Worm (Caenorhabditis elegans) whole organism, young adult: Measurements from ENCODE around the gene clec-174.

Source experiments
- B0336.3 ChIP-seq: fragments of 200-800 bp; sonication (Bioruptor generic); IDR thresholded peaks from 2 replicates; pipeline ENCODE4 v1.3.6; 2022; ENCODE audit warnings: missing genetic modification characterization, missing compliant biosample characterization
- F10E7.11 ChIP-seq: sonication (generic microtip); optimal IDR thresholded peaks from 2 replicates; lab custom pipeline; 2017; ENCODE audit warnings: mild to moderate bottlenecking, missing genetic modification characterization, moderate library complexity, missing compliant biosample characterization
- F23B12.7 ChIP-seq: sonication (generic microtip); optimal IDR thresholded peaks from 2 replicates; lab custom pipeline; 2017; ENCODE audit warnings: missing genetic modification characterization, mild to moderate bottlenecking, missing compliant biosample characterization, antibody characterized with exemption, moderate library complexity; ENCODE audit not compliant: insufficient read depth
- K11D2.4 ChIP-seq: fragments of 200-800 bp; sonication (Bioruptor generic); IDR thresholded peaks from 2 replicates; pipeline ENCODE4 v1.3.6; 2022; ENCODE audit warnings: missing genetic modification reagents, missing genetic modification characterization, missing compliant biosample characterization
- T07F8.4 ChIP-seq: sonication (generic microtip); optimal IDR thresholded peaks from 2 replicates; lab custom pipeline; 2016; ENCODE audit warnings: mild to moderate bottlenecking, missing genetic modification characterization, moderate library complexity, missing compliant biosample characterization
- Y53G8AR.9 ChIP-seq: fragments of 200-800 bp; sonication (Bioruptor generic); conservative IDR thresholded peaks from 2 replicates; pipeline ENCODE4 v1.3.6; 2022; ENCODE audit warnings: missing genetic modification reagents, missing genetic modification characterization, missing compliant biosample characterization
- Y67H2A.10 ChIP-seq: fragments of 200-800 bp; sonication (Bioruptor generic); conservative IDR thresholded peaks from 2 replicates; pipeline ENCODE4 v1.3.6; 2022; ENCODE audit warnings: missing genetic modification reagents, missing genetic modification characterization, missing compliant biosample characterization
- Y95B8A.8 ChIP-seq: fragments of 200-800 bp; sonication (Bioruptor generic); IDR thresholded peaks from 2 replicates; pipeline ENCODE4 v1.3.6; 2022; ENCODE audit warnings: missing genetic modification reagents, missing genetic modification characterization, missing compliant biosample characterization
- atf-7 ChIP-seq: sonication (generic microtip); optimal IDR thresholded peaks from 2 replicates; lab custom pipeline; 2017; ENCODE audit warnings: mild to moderate bottlenecking, missing genetic modification characterization, missing compliant biosample characterization
- attf-5 ChIP-seq: fragments of 200-800 bp; sonication (Bioruptor generic); optimal IDR thresholded peaks from 2 replicates; lab custom pipeline; 2018; ENCODE audit warnings: mild to moderate bottlenecking, missing genetic modification characterization, missing compliant biosample characterization
- bed-1 ChIP-seq: fragments of 200-800 bp; sonication (Bioruptor generic); IDR thresholded peaks from 2 replicates; pipeline ENCODE4 v1.3.6; 2022; ENCODE audit warnings: missing genetic modification reagents, missing genetic modification characterization, missing compliant biosample characterization
- ccch-3 ChIP-seq: fragments of 200-800 bp; sonication (Bioruptor generic); optimal IDR thresholded peaks from 2 replicates; lab custom pipeline; 2018; ENCODE audit warnings: mild to moderate bottlenecking, missing genetic modification characterization, missing compliant biosample characterization
- cebp-1 ChIP-seq, 2 experiments: fragments of 200-800 bp in 1 of 2; sonication (Bioruptor generic) in 1 of 2; sonication (generic microtip) in 1 of 2; IDR thresholded peaks in 1 of 2; optimal IDR thresholded peaks in 1 of 2; 2 replicates each; pipeline versions ENCODE4 v1.3.6 to Lab custom; 2017 to 2022; ENCODE audit warnings: missing compliant biosample characterization in 2 of 2, missing genetic modification characterization in 2 of 2, mild to moderate bottlenecking in 1 of 2, missing genetic modification reagents in 1 of 2, moderate library complexity in 1 of 2
- ceh-100 ChIP-seq: fragments of 200-800 bp; sonication (Bioruptor generic); IDR thresholded peaks from 2 replicates; pipeline ENCODE4 v1.3.6; 2022; ENCODE audit warnings: missing genetic modification reagents, missing genetic modification characterization, missing compliant biosample characterization
- chd-7 ChIP-seq: sonication (generic microtip); optimal IDR thresholded peaks from 2 replicates; lab custom pipeline; 2016; ENCODE audit warnings: mild to moderate bottlenecking, missing genetic modification characterization, moderate library complexity, missing compliant biosample characterization
- die-1 ChIP-seq: sonication (generic microtip); optimal IDR thresholded peaks from 2 replicates; lab custom pipeline; 2016; ENCODE audit warnings: missing genotype, mild to moderate bottlenecking, missing genetic modification characterization, missing compliant biosample characterization
- dox-1 ChIP-seq: fragments of 200-800 bp; sonication (Bioruptor generic); IDR thresholded peaks from 2 replicates; pipeline ENCODE4 v1.3.6; 2022; ENCODE audit warnings: missing genetic modification reagents, missing genetic modification characterization, missing compliant biosample characterization
- egl-44 ChIP-seq: fragments of 200-800 bp; sonication (Bioruptor generic); IDR thresholded peaks from 2 replicates; pipeline ENCODE4 v1.3.6; 2022; ENCODE audit warnings: missing genetic modification reagents, missing genetic modification characterization, missing compliant biosample characterization
- ekl-4 ChIP-seq: fragments of 200-800 bp; sonication (Bioruptor generic); IDR thresholded peaks from 2 replicates; pipeline ENCODE4 v1.3.6; 2022; ENCODE audit warnings: missing genetic modification reagents, missing genetic modification characterization, missing compliant biosample characterization
- ets-4 ChIP-seq: fragments of 200-800 bp; sonication (Bioruptor generic); optimal IDR thresholded peaks from 2 replicates; lab custom pipeline; 2018; ENCODE audit warnings: mild to moderate bottlenecking, missing genetic modification characterization, missing compliant biosample characterization
- gei-17 ChIP-seq: fragments of 200-800 bp; sonication (Bioruptor generic); optimal IDR thresholded peaks from 2 replicates; lab custom pipeline; 2018; ENCODE audit warnings: mild to moderate bottlenecking, missing genetic modification characterization, missing compliant biosample characterization
- him-1 ChIP-seq: sonication (generic microtip); optimal IDR thresholded peaks from 2 replicates; lab custom pipeline; 2016; ENCODE audit warnings: missing genotype, missing genetic modification reagents, missing genetic modification characterization, missing compliant biosample characterization
- hlh-12 ChIP-seq: sonication (generic microtip); optimal IDR thresholded peaks from 2 replicates; lab custom pipeline; 2016; ENCODE audit warnings: missing genetic modification characterization, missing compliant biosample characterization
- hmg-1.2 ChIP-seq: fragments of 200-800 bp; sonication (Bioruptor generic); IDR thresholded peaks from 2 replicates; pipeline ENCODE4 v1.3.6; 2022; ENCODE audit warnings: missing genetic modification reagents, missing genetic modification characterization, missing compliant biosample characterization
- hsf-1 ChIP-seq: fragments of 200-800 bp; sonication (Bioruptor generic); IDR thresholded peaks from 2 replicates; pipeline ENCODE4 v1.3.6; 2022; ENCODE audit warnings: missing genetic modification reagents, missing genetic modification characterization, missing compliant biosample characterization
- lag-1 ChIP-seq: fragments of 200-800 bp; sonication (Bioruptor generic); IDR thresholded peaks from 2 replicates; pipeline ENCODE4 v1.3.6; 2022; ENCODE audit warnings: missing genetic modification reagents, missing genetic modification characterization, missing compliant biosample characterization
- lin-35 ChIP-seq, 3 experiments: fragments of 150-350 bp in 2 of 3; sonication (generic microtip) in 1 of 3; optimal IDR thresholded peaks; 2 replicates each; lab custom pipeline; 2014 to 2018; ENCODE audit warnings: missing biosample characterization in 3 of 3, missing genetic modification characterization in 3 of 3, missing genetic modification reagents in 3 of 3
- madf-8 ChIP-seq: fragments of 200-800 bp; sonication (Bioruptor generic); conservative IDR thresholded peaks from 2 replicates; pipeline ENCODE4 v1.3.6; 2022; ENCODE audit warnings: missing genetic modification reagents, missing genetic modification characterization, missing compliant biosample characterization
- nfya-1 ChIP-seq: sonication (generic microtip); optimal IDR thresholded peaks from 2 replicates; lab custom pipeline; 2017; ENCODE audit warnings: antibody characterized with exemption, missing compliant biosample characterization, missing genetic modification characterization, borderline replicate concordance; ENCODE audit not compliant: insufficient read depth
- nhr-120 ChIP-seq: fragments of 200-800 bp; sonication (Bioruptor generic); IDR thresholded peaks from 2 replicates; pipeline ENCODE4 v1.3.6; 2022; ENCODE audit warnings: missing genetic modification characterization, missing compliant biosample characterization
- nhr-27 ChIP-seq: fragments of 200-800 bp; sonication (Bioruptor generic); optimal IDR thresholded peaks from 2 replicates; lab custom pipeline; 2018; ENCODE audit warnings: mild to moderate bottlenecking, missing genetic modification characterization, moderate library complexity, missing compliant biosample characterization
- nhr-80 ChIP-seq: sonication (generic microtip); optimal IDR thresholded peaks from 2 replicates; lab custom pipeline; 2016; ENCODE audit warnings: missing genetic modification characterization, missing compliant biosample characterization
- nhr-90 ChIP-seq: sonication (generic microtip); optimal IDR thresholded peaks from 2 replicates; lab custom pipeline; 2016; ENCODE audit warnings: missing genotype, mild to moderate bottlenecking, missing genetic modification characterization, missing compliant biosample characterization
- pbrm-1 ChIP-seq: fragments of 200-800 bp; sonication (Bioruptor generic); IDR thresholded peaks from 2 replicates; pipeline ENCODE4 v1.3.6; 2022; ENCODE audit warnings: missing genetic modification reagents, missing genetic modification characterization, missing compliant biosample characterization
- rcor-1 ChIP-seq: fragments of 200-800 bp; sonication (Bioruptor generic); IDR thresholded peaks from 2 replicates; pipeline ENCODE4 v1.3.6; 2022; ENCODE audit warnings: missing genetic modification reagents, missing genetic modification characterization, missing compliant biosample characterization
- sdz-38 ChIP-seq: sonication (generic microtip); optimal IDR thresholded peaks from 2 replicates; lab custom pipeline; 2016; ENCODE audit warnings: missing genotype, missing genetic modification characterization, missing compliant biosample characterization
- snpc-1.1 ChIP-seq: sonication (generic microtip); optimal IDR thresholded peaks from 2 replicates; lab custom pipeline; 2017; ENCODE audit warnings: missing genetic modification characterization, mild to moderate bottlenecking, missing compliant biosample characterization, antibody characterized with exemption, moderate library complexity, missing genotype, missing genetic modification reagents; ENCODE audit not compliant: insufficient read depth
- snpc-1.3 ChIP-seq: sonication (generic microtip); optimal IDR thresholded peaks from 2 replicates; lab custom pipeline; 2017; ENCODE audit warnings: missing genetic modification characterization, mild to moderate bottlenecking, missing compliant biosample characterization, antibody characterized with exemption, moderate library complexity, missing genotype, missing genetic modification reagents; ENCODE audit not compliant: insufficient read depth
- sptf-2 ChIP-seq: fragments of 200-800 bp; sonication (Bioruptor generic); optimal IDR thresholded peaks from 2 replicates; lab custom pipeline; 2018; ENCODE audit warnings: mild to moderate bottlenecking, missing genetic modification characterization, missing compliant biosample characterization
- tbp1 ChIP-seq: fragments of 200-800 bp; sonication (Bioruptor generic); optimal IDR thresholded peaks from 2 replicates; lab custom pipeline; 2018; ENCODE audit warnings: mild to moderate bottlenecking, missing genetic modification characterization, missing compliant biosample characterization
- unc-62 ChIP-seq: fragments of 150-350 bp; optimal IDR thresholded peaks from 2 replicates; lab custom pipeline; 2014; ENCODE audit warnings: missing biosample characterization, missing genetic modification reagents, missing genetic modification characterization
- zfh-2 ChIP-seq: fragments of 200-800 bp; sonication (Bioruptor generic); conservative IDR thresholded peaks from 2 replicates; pipeline ENCODE4 v1.3.6; 2022; ENCODE audit warnings: missing genetic modification reagents, missing genetic modification characterization, missing compliant biosample characterization
- ztf-22 ChIP-seq: fragments of 200-800 bp; sonication (Bioruptor generic); optimal IDR thresholded peaks from 2 replicates; lab custom pipeline; 2018; ENCODE audit warnings: mild to moderate bottlenecking, missing genetic modification characterization, moderate library complexity, missing compliant biosample characterization
- ztf-26 ChIP-seq: sonication (generic microtip); optimal IDR thresholded peaks from 2 replicates; lab custom pipeline; 2017; ENCODE audit warnings: missing genetic modification characterization, missing compliant biosample characterization
- ztf-6 ChIP-seq: fragments of 200-800 bp; sonication (Bioruptor generic); IDR thresholded peaks from 2 replicates; pipeline ENCODE4 v1.3.6; 2022; ENCODE audit warnings: missing genetic modification reagents, missing genetic modification characterization, missing compliant biosample characterization

Gene clec-174

ce11 chrIV:3941658-3942328 lies at the start of gene clec-174:
Gene clec-174 (minus strand): TSS chrIV:3941708.
- TF ChIP-seq lin-35 (GFP tag; optimal IDR thresholded peaks at IDR 0.05; lab: Kevin White, UChicago) (no peak), him-1 (no peak), bed-1 (GFP tag; lab: Robert Waterston, UW) (no peak), tbp1 (no peak), hlh-12 (tag; lab: Kevin White, UChicago) (no peak)
- TF ChIP-seq, all 124 proteins: peak for 0

DNA sequence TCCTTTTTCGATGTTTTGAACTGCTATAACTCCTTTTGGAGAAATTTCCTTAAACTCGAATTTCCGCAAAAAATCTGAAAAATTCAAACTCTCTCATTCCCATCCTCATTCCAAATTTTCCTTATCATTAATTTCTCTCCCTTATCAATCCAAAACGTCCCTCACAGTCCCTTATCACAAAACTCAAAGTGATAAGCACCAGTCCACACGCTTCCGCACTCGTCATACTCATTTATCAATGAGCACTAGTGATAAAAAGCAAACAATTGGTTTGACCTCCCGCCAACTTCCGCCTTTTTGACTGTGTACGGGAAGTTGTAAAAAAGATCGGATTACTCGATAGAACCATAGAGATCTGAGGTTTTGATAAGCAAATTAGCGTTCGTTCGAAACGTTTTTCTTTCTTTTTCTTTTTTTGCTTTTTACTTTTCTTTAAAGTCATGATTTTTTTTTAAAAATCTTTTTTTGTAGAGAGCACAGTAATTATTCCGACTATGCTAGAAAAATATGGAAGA lies 47.2 kb upstream of the clec-174 start, which contains the start of gene clec-78:
TSS of gene clec-78 (plus strand) at position 465 of the 515 bp plus-strand sequence.
- TF ChIP-seq rcor-1 (GFP tag; lab: Robert Waterston, UW): no peak
- TF ChIP-seq Y67H2A.10 (GFP tag; lab: Robert Waterston, UW): no peak
- TF ChIP-seq nfya-1 (tag; lab: Kevin White, UChicago): no peak
- no peak for TF ChIP-seq nhr-120 (GFP tag; lab: Robert Waterston, UW)
- no peak for TF ChIP-seq F23B12.7 (tag; lab: Kevin White, UChicago)
- TF ChIP-seq ceh-100: no peak
- no peak for TF ChIP-seq B0336.3 (GFP tag; lab: Robert Waterston, UW)
- no peak for TF ChIP-seq madf-8 (GFP tag; lab: Robert Waterston, UW)
- TF ChIP-seq him-1: no peak
- no peak for TF ChIP-seq snpc-1.3 (tag; lab: Kevin White, UChicago)
- TF ChIP-seq attf-5: no peak
- no peak for TF ChIP-seq Y95B8A.8 (GFP tag; lab: Robert Waterston, UW)
- TF ChIP-seq ccch-3 (GFP tag; lab: Kevin White, UChicago): no peak
- no peak for TF ChIP-seq unc-62 (GFP tag; lab: Kevin White, UChicago)
- TF ChIP-seq K11D2.4: no peak
- TF ChIP-seq gei-17 (GFP tag; lab: Kevin White, UChicago): no peak
- no peak for TF ChIP-seq T07F8.4 (tag; lab: Kevin White, UChicago)
- TF ChIP-seq ztf-6 (GFP tag; lab: Robert Waterston, UW): no peak
- TF ChIP-seq nhr-27 (tag; lab: Kevin White, UChicago): no peak
- no peak for TF ChIP-seq ekl-4
- TF ChIP-seq sdz-38 (tag; lab: Kevin White, UChicago): no peak
- no peak for TF ChIP-seq ztf-26 (tag; lab: Kevin White, UChicago)
- no peak for TF ChIP-seq hmg-1.2 (GFP tag; lab: Robert Waterston, UW)
- TF ChIP-seq snpc-1.1 (tag; lab: Kevin White, UChicago): no peak
- TF ChIP-seq nhr-80 (tag; lab: Kevin White, UChicago): peak; percentile 87
- peak; percentile 55 for TF ChIP-seq dox-1 (GFP tag; lab: Robert Waterston, UW)
- TF ChIP-seq die-1 (tag; lab: Kevin White, UChicago): no peak
- no peak for TF ChIP-seq zfh-2 (GFP tag; lab: Robert Waterston, UW)
- TF ChIP-seq cebp-1 (GFP tag; IDR thresholded peaks at IDR 0.05; lab: Robert Waterston, UW): no peak
- TF ChIP-seq cebp-1 (tag; optimal IDR thresholded peaks at IDR 0.05; lab: Kevin White, UChicago): no peak
- TF ChIP-seq hsf-1 (GFP tag; lab: Robert Waterston, UW): no peak
- TF ChIP-seq lag-1: no peak
- TF ChIP-seq ets-4 (GFP tag; lab: Kevin White, UChicago): peak; percentile 84
- no peak for TF ChIP-seq F10E7.11 (tag; lab: Kevin White, UChicago)
- no peak for TF ChIP-seq Y53G8AR.9 (GFP tag; lab: Robert Waterston, UW)
- TF ChIP-seq atf-7 (tag; lab: Kevin White, UChicago): peak; percentile 67
- 0 out of 2 replicates have a peak, but pooled peaks have one; percentile 22 for TF ChIP-seq egl-44 (GFP tag; lab: Robert Waterston, UW)
- TF ChIP-seq chd-7 (tag; lab: Kevin White, UChicago): no peak
- TF ChIP-seq sptf-2: no peak
- TF ChIP-seq nhr-90 (tag; lab: Kevin White, UChicago): no peak
- no peak for TF ChIP-seq pbrm-1 (GFP tag; lab: Robert Waterston, UW)
- peak; percentile 15 for TF ChIP-seq ztf-22 (GFP tag; lab: Kevin White, UChicago)
